Worm (Caenorhabditis elegans): ENCODE results near the gene sem-5.

Gene sem-5

DNA sequence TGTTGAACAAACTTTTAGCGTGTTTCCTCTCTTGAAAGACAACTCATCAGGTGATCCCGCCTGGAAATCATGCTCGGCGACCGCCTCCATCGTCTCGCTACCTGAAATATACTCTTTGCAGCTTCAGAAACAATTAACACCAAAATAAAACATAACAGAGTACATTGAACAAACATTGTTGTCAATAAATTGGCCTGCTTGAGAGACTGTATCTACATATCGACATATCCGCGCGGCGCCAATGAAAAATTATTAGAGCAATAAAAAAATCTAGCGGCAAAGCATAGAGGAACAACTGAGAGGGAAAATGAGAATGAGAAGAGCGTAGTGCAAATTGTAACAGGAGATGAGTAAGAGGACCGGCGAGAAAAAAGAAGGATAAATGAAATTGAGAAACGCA is at the start of gene sem-5:
TSS of gene sem-5 (minus strand) at position 101 of the 400 bp plus-strand sequence.
- no peak for TF ChIP-seq ztf-29 (GFP tag; IDR thresholded peaks at IDR 0.05)
- TF ChIP-seq T22C8.4 (GFP tag; IDR thresholded peaks at IDR 0.05): no peak
- no peak for TF ChIP-seq flt-1 (GFP tag; IDR thresholded peaks at IDR 0.05)
- TF ChIP-seq tab-1 (GFP tag; IDR thresholded peaks at IDR 0.05): no peak
- TF ChIP-seq med-1 (GFP tag; optimal IDR thresholded peaks at IDR 0.05; ENCODE audit: insufficient read depth): no peak
- TF ChIP-seq ztf-23 (GFP tag; IDR thresholded peaks at IDR 0.05): no peak
- TF ChIP-seq klf-2 (GFP tag; conservative IDR thresholded peaks at IDR 0.05): no peak
- no peak for TF ChIP-seq ref-1 (GFP tag; conservative IDR thresholded peaks at IDR 0.05)
- TF ChIP-seq cog-1 (tag; optimal IDR thresholded peaks at IDR 0.05): no peak

DNA sequence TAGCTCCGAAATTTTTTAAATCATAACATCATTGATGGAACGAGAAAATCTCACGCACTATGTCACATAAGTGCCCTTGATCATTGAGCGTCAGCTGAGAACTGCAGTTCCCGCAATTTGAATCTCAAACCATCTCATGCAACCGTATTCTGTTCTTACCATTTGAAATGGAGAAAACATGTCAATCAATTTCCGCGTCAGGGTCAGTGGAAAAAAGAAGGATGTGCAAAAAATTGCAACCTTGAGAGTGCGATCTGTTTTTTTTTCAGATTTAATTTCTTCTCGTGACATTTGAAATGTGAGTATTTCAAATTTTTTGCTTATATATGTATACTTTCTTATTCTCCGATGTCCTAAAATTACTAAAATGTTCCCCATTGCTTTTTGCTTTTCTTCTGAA is 49.1 kb upstream of the sem-5 start:
- TF ChIP-seq ref-1 (GFP tag; conservative IDR thresholded peaks at IDR 0.05): no peak
- no peak for TF ChIP-seq ztf-23 (GFP tag; IDR thresholded peaks at IDR 0.05)
- TF ChIP-seq med-1 (GFP tag; optimal IDR thresholded peaks at IDR 0.05; ENCODE audit: insufficient read depth): no peak
- TF ChIP-seq flt-1 (GFP tag; IDR thresholded peaks at IDR 0.05): no peak
- TF ChIP-seq klf-2 (GFP tag; conservative IDR thresholded peaks at IDR 0.05): no peak
- TF ChIP-seq cog-1 (tag; optimal IDR thresholded peaks at IDR 0.05): no peak
- no peak for TF ChIP-seq ztf-29 (GFP tag; IDR thresholded peaks at IDR 0.05)
- TF ChIP-seq tab-1 (GFP tag; IDR thresholded peaks at IDR 0.05): no peak

DNA sequence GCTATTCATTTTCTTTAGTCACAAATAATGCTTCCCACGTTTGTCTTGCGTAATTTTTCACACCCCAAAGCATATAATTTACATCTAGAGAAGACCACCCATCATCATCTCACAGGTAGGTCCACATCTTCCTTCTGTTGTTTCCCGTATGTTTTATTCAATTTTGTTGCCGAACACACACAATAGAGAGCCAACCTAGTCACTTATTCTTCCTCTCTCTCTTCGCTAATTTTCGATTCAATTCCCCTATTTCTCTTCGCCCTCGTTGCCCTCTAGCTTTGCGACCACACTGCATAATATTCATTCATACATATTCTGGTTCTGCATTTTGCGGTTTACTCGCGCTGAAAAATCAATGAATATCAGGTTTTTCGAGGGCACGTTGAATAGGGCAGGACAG is 44.4 kb upstream of the sem-5 start:
- TF ChIP-seq med-1 (GFP tag; optimal IDR thresholded peaks at IDR 0.05; ENCODE audit: insufficient read depth): no peak
- no peak for TF ChIP-seq ztf-29 (GFP tag; IDR thresholded peaks at IDR 0.05)
- TF ChIP-seq cog-1 (tag; optimal IDR thresholded peaks at IDR 0.05): no peak
- TF ChIP-seq ref-1 (GFP tag; conservative IDR thresholded peaks at IDR 0.05): no peak
- TF ChIP-seq tab-1 (GFP tag; IDR thresholded peaks at IDR 0.05): no peak
- TF ChIP-seq klf-2 (GFP tag; conservative IDR thresholded peaks at IDR 0.05): no peak
- TF ChIP-seq T22C8.4 (GFP tag; IDR thresholded peaks at IDR 0.05): no peak
- no peak for TF ChIP-seq flt-1 (GFP tag; IDR thresholded peaks at IDR 0.05)
- no peak for TF ChIP-seq ztf-23 (GFP tag; IDR thresholded peaks at IDR 0.05)

DNA sequence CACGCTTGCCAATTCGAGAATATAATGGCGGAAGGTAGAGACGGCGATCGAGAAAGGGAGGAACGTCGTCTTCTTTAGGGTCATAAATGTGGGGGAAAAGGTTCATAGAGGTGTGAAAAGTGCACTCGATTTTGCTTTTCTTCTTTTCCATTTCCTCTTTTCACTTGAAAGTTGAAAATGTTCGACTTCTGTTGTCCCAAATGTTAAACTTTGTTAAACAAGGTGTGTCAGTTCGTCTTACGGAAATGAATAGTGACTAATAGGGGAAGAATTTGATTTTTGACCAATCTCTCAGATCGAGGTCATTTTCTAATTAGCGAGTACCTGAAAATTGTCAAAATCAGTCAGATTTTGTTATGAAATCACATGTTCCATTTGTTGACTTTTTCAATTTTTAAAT is 43.3 kb upstream of the sem-5 start:
- no peak for TF ChIP-seq flt-1 (GFP tag; IDR thresholded peaks at IDR 0.05)
- no peak for TF ChIP-seq T22C8.4 (GFP tag; IDR thresholded peaks at IDR 0.05)
- no peak for TF ChIP-seq cog-1 (tag; optimal IDR thresholded peaks at IDR 0.05)
- TF ChIP-seq klf-2 (GFP tag; conservative IDR thresholded peaks at IDR 0.05): no peak
- no peak for TF ChIP-seq ztf-23 (GFP tag; IDR thresholded peaks at IDR 0.05)
- TF ChIP-seq tab-1 (GFP tag; IDR thresholded peaks at IDR 0.05): no peak
- TF ChIP-seq ref-1 (GFP tag; conservative IDR thresholded peaks at IDR 0.05): no peak

DNA sequence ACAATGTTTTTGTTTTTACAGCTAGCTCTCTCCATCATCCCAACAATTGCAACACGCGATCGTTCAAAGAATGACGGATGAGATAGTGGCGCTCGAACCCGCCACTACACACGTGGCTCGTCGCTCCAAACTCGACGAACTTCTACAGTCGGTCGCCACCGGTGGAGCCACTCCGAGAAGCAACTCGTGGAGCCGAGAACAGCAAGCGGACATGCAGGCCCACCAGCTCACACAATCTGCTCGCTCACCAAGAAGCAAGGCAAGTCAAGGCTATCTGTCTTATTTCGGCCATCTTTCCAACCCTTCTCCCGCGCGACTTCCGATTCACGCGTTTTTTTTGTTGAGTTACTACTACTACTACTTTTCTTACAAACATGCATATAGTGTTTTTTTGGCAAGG is 42.1 kb upstream of the sem-5 start, which contains the start of the genes F45E1.1 and F45E1.2:
TSS of gene F45E1.1 (plus strand) at position 20 of the 400 bp plus-strand sequence.
TSS of gene F45E1.2 (plus strand) at position 71 of the 400 bp plus-strand sequence.
- TF ChIP-seq ref-1 (GFP tag; conservative IDR thresholded peaks at IDR 0.05): no peak
- no peak for TF ChIP-seq med-1 (GFP tag; optimal IDR thresholded peaks at IDR 0.05; ENCODE audit: insufficient read depth)
- no peak for TF ChIP-seq tab-1 (GFP tag; IDR thresholded peaks at IDR 0.05)
- TF ChIP-seq cog-1 (tag; optimal IDR thresholded peaks at IDR 0.05): no peak
- TF ChIP-seq klf-2 (GFP tag; conservative IDR thresholded peaks at IDR 0.05): no peak
- TF ChIP-seq flt-1 (GFP tag; IDR thresholded peaks at IDR 0.05): no peak
- TF ChIP-seq T22C8.4 (GFP tag; IDR thresholded peaks at IDR 0.05): no peak
- TF ChIP-seq ztf-29 (GFP tag; IDR thresholded peaks at IDR 0.05): no peak
- TF ChIP-seq ztf-23 (GFP tag; IDR thresholded peaks at IDR 0.05): no peak

DNA sequence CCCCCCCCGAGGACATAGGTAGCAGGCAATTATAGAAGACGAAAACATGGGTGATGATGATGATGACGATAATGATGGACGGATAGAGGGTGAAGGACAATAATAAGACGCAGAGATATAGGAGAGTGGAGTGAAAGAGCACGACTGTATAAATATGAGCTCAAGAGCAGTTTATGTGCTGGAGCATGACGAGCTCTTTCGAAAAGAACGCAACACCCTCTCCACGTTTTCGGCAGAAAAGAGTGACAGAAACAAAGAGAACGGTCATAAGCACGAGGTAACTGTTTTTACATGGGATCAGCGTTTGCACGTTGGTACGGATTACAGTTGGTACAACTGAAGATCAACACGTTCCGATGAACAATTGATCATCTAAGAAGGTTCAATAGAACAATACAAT is 37.4 kb upstream of the sem-5 start:
- TF ChIP-seq tab-1 (GFP tag; IDR thresholded peaks at IDR 0.05) (no peak), ztf-23 (GFP tag; IDR thresholded peaks at IDR 0.05) (no peak), cog-1 (tag; optimal IDR thresholded peaks at IDR 0.05) (no peak), klf-2 (GFP tag; conservative IDR thresholded peaks at IDR 0.05) (no peak), ref-1 (GFP tag; conservative IDR thresholded peaks at IDR 0.05) (no peak), med-1 (GFP tag; optimal IDR thresholded peaks at IDR 0.05; ENCODE audit: insufficient read depth) (no peak), flt-1 (GFP tag; IDR thresholded peaks at IDR 0.05) (no peak), ztf-29 (GFP tag; IDR thresholded peaks at IDR 0.05) (no peak), T22C8.4 (GFP tag; IDR thresholded peaks at IDR 0.05) (no peak)

DNA sequence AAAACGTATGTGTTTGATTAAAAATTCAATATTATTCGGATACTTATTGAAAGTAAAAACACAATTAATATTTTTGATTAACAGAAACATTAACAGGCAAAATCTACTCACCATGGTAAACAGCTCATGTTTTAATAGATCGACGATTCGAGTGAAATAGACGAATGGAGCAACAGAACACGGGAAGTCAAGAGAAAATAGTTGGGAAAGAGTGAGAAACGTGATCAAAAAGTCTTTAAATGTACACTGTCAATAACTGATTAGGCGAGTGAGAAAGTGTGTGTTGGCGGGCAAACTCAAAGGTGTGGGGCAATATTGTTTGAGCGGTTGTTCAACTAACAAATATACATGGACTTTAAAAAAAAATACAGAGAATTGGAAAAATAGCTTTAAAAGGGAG is 36.4 kb upstream of the sem-5 start, which contains the start of gene sdpn-1:
TSS of gene sdpn-1 (minus strand) at position 262 of the 400 bp plus-strand sequence.
- no peak for TF ChIP-seq flt-1 (GFP tag; IDR thresholded peaks at IDR 0.05)

DNA sequence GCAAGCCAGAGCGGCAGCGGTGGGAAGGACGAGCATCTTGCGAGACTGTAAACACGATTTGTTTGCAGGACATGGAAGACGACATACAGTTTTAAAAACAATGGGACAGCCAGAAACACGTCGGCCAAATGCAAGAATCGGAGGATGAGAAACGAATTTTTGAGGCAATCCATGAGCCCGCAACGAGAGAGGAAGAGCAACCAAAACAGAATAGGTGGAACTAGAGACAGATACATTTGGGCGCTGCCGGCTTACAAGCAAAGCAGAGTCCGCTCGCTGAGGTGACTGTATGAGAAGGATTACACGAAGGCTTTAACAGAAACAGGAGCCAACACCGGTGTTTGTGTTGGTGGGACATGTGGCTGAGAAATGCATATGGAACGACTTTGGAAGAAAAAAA is 33.0 kb upstream of the sem-5 start:
- 0 out of 2 replicates have a peak, but pooled peaks have one; percentile 19 for TF ChIP-seq ztf-23 (GFP tag; IDR thresholded peaks at IDR 0.05)
- no peak for TF ChIP-seq flt-1 (GFP tag; IDR thresholded peaks at IDR 0.05)

DNA sequence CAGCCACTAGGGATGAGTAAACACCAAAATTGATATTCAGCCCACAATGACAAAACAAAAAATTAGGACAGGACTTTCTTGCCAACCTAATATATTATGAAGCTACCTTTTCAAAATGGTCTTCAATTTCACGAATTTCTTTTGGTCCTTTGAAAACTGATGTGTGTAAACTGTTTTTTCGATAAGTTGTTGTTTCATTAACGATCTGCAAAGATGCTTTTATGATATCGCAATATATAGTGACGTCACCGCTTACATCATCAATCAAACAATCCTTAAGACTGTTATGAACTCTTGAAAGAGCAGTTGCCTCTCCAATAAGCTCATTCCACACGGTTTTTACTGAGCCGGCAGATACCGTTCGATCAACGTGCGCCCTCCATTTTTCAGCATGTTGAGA is 30.6 kb upstream of the sem-5 start:
- TF ChIP-seq med-1 (GFP tag; optimal IDR thresholded peaks at IDR 0.05; ENCODE audit: insufficient read depth) (no peak), flt-1 (GFP tag; IDR thresholded peaks at IDR 0.05) (no peak), klf-2 (GFP tag; conservative IDR thresholded peaks at IDR 0.05) (no peak), ref-1 (GFP tag; conservative IDR thresholded peaks at IDR 0.05) (no peak), ztf-29 (GFP tag; IDR thresholded peaks at IDR 0.05) (no peak), tab-1 (GFP tag; IDR thresholded peaks at IDR 0.05) (no peak), T22C8.4 (GFP tag; IDR thresholded peaks at IDR 0.05) (no peak), ztf-23 (GFP tag; IDR thresholded peaks at IDR 0.05) (no peak), cog-1 (tag; optimal IDR thresholded peaks at IDR 0.05) (no peak)

DNA sequence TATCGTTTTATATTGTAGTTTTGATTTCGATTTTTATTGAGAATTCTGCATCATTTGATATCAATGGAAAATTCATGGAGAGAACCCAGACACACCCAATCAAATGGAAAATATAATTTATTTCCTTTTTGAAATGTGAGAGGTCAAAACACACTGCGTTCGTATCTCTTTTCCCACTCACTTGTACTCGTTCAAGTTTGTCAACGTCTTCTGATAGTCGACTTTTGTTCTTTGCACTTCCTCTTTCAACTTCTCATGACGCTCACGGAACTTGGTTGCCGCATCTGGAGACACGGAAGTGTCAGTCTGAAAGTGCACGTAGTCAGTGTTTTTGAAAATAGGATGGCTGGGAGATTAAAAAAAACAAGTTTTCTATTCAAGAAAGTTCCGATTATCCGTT is 28.8 kb upstream of the sem-5 start:
- TF ChIP-seq cog-1 (tag; optimal IDR thresholded peaks at IDR 0.05) (no peak), tab-1 (GFP tag; IDR thresholded peaks at IDR 0.05) (no peak), T22C8.4 (GFP tag; IDR thresholded peaks at IDR 0.05) (no peak), ref-1 (GFP tag; conservative IDR thresholded peaks at IDR 0.05) (no peak), klf-2 (GFP tag; conservative IDR thresholded peaks at IDR 0.05) (no peak), ztf-23 (GFP tag; IDR thresholded peaks at IDR 0.05) (no peak), ztf-29 (GFP tag; IDR thresholded peaks at IDR 0.05) (no peak), flt-1 (GFP tag; IDR thresholded peaks at IDR 0.05) (no peak), med-1 (GFP tag; optimal IDR thresholded peaks at IDR 0.05; ENCODE audit: insufficient read depth) (no peak)
